Fruit fly (Drosophila melanogaster): ENCODE measurements around the gene CG14543.

The CG14543 gene

DNA sequence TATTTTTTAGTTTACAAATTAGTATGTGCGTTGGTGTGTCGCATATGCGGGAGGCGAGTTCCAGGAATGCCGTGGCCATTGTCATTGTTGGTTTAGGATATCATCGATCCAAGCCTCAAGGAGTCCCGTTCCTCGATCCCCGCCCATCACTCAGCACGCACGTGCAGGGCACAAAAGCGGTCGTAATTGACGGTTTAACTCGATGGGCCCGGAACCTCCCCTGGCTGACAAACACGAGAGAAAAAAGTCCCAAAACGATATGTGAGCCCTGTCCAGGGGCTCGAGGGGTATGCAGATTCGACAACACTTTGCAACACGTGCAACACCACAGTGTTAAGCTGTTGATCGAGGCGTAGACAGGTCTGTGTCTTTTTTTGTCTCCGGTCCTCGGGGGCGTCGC lies 28.5 kb upstream of the CG14543 start:
- peak; percentile 84 for TF ChIP-seq twi (tag; optimal IDR thresholded peaks at IDR 0.05)
- no peak for TF ChIP-seq CG11696 (GFP tag; IDR thresholded peaks at IDR 0.05)
- TF ChIP-seq gro (GFP tag; optimal IDR thresholded peaks at IDR 0.05) = no peak
- TF ChIP-seq Sox102F (GFP tag; optimal IDR thresholded peaks at IDR 0.05) = no peak
- TF ChIP-seq CG14667 (GFP tag; IDR thresholded peaks at IDR 0.05) = no peak
- no peak for TF ChIP-seq CG3407 (GFP tag; optimal IDR thresholded peaks at IDR 0.05)
- TF ChIP-seq ATbp (GFP tag; optimal IDR thresholded peaks at IDR 0.05) = no peak
- no peak for TF ChIP-seq amos (GFP tag; IDR thresholded peaks at IDR 0.05; ENCODE audit: partially characterized antibody)
- no peak for TF ChIP-seq Sox100B (GFP tag; optimal IDR thresholded peaks at IDR 0.05)
- no peak for TF ChIP-seq NK7.1 (GFP tag; optimal IDR thresholded peaks at IDR 0.05)
- TF ChIP-seq CG32767 (GFP tag; IDR thresholded peaks at IDR 0.05) = no peak
- TF ChIP-seq CG8765 (GFP tag; IDR thresholded peaks at IDR 0.05) = no peak
- TF ChIP-seq sr (GFP tag; IDR thresholded peaks at IDR 0.05) = no peak
- peak in 1 of 2 experiments; percentile 4 for TF ChIP-seq tll (GFP tag; optimal IDR thresholded peaks at IDR 0.05)
- TF ChIP-seq abd-A (tag; optimal IDR thresholded peaks at IDR 0.05) = no peak
- no peak for TF ChIP-seq CG8388 (GFP tag; optimal IDR thresholded peaks at IDR 0.05)
- TF ChIP-seq Antp (GFP tag; optimal IDR thresholded peaks at IDR 0.05) = no peak
- TF ChIP-seq Adf1 (GFP tag; IDR thresholded peaks at IDR 0.05) = no peak
- 0 out of 2 replicates have a peak, but pooled peaks have one; percentile 7 for TF ChIP-seq lmd (GFP tag; IDR thresholded peaks at IDR 0.05)
- TF ChIP-seq scrt (GFP tag; optimal IDR thresholded peaks at IDR 0.05) = no peak
- TF ChIP-seq trem (tag; optimal IDR thresholded peaks at IDR 0.05) = no peak
- TF ChIP-seq nerfin-1 (tag; optimal IDR thresholded peaks at IDR 0.05) = no peak
- no peak for TF ChIP-seq CG15011 (GFP tag; optimal IDR thresholded peaks at IDR 0.05)
- no peak for TF ChIP-seq D19B (GFP tag; optimal IDR thresholded peaks at IDR 0.05)
- TF ChIP-seq CG15479 (GFP tag; optimal IDR thresholded peaks at IDR 0.05) = peak; percentile 35
- peak; percentile 31 for TF ChIP-seq D (optimal IDR thresholded peaks at IDR 0.05)
- no peak for TF ChIP-seq D (GFP tag; optimal IDR thresholded peaks at IDR 0.05)
- no peak for TF ChIP-seq CG7372 (GFP tag; IDR thresholded peaks at IDR 0.05)
- TF ChIP-seq ERR (GFP tag; optimal IDR thresholded peaks at IDR 0.05) = no peak
- no peak for TF ChIP-seq CG15514 (GFP tag; optimal IDR thresholded peaks at IDR 0.05)
- no peak for TF ChIP-seq CG34376 (GFP tag; optimal IDR thresholded peaks at IDR 0.05)
- TF ChIP-seq CG12155 (GFP tag; optimal IDR thresholded peaks at IDR 0.05) = no peak
- no peak for TF ChIP-seq CG10543 (GFP tag; optimal IDR thresholded peaks at IDR 0.05)
- peak; percentile 18 for TF ChIP-seq sens (GFP tag)
- TF ChIP-seq CG12659 (GFP tag; optimal IDR thresholded peaks at IDR 0.05) = no peak
- no peak for TF ChIP-seq ranshi (GFP tag; IDR thresholded peaks at IDR 0.05)
- TF ChIP-seq Jarid2 (GFP tag; optimal IDR thresholded peaks at IDR 0.05) = no peak
- no peak for TF ChIP-seq Opbp (GFP tag; IDR thresholded peaks at IDR 0.05; ENCODE audit: partially characterized antibody)
- TF ChIP-seq Tbp (GFP tag; optimal IDR thresholded peaks at IDR 0.05) = no peak
- no peak for TF ChIP-seq CG7556 (GFP tag; optimal IDR thresholded peaks at IDR 0.05)
- TF ChIP-seq org-1 (GFP tag; optimal IDR thresholded peaks at IDR 0.05) = no peak
- no peak for TF ChIP-seq HmgZ (tag; optimal IDR thresholded peaks at IDR 0.05)
- no peak for TF ChIP-seq GATAe (GFP tag; conservative IDR thresholded peaks at IDR 0.05)
- no peak for TF ChIP-seq Taf1 (GFP tag; IDR thresholded peaks at IDR 0.05)
- TF ChIP-seq CG31388 (GFP tag; optimal IDR thresholded peaks at IDR 0.05) = no peak
- TF ChIP-seq wor (GFP tag; IDR thresholded peaks at IDR 0.05) = no peak
- TF ChIP-seq Oaz (GFP tag; IDR thresholded peaks at IDR 0.05) = no peak
- TF ChIP-seq chn (GFP tag; optimal IDR thresholded peaks at IDR 0.05) = peak; percentile 18
- TF ChIP-seq gcm2 (GFP tag; optimal IDR thresholded peaks at IDR 0.05) = no peak
- no peak for TF ChIP-seq Trl (optimal IDR thresholded peaks at IDR 0.05)
- TF ChIP-seq Trl (GFP tag; optimal IDR thresholded peaks at IDR 0.05) = no peak
- no peak for TF ChIP-seq unpg (GFP tag; optimal IDR thresholded peaks at IDR 0.05)
- no peak for TF ChIP-seq Dbx (GFP tag; IDR thresholded peaks at IDR 0.05)
